Worm (Caenorhabditis elegans) whole organism, midembryonic: ENCODE results near the gene W07E6.5.

Experiments used
- T22C8.4 ChIP-seq: fragments of 200-800 bp; sonication (Bioruptor generic); IDR thresholded peaks from 2 replicates; pipeline ENCODE4 v1.3.6; 2022; ENCODE audit warnings: missing genetic modification characterization, missing compliant biosample characterization
- cog-1 ChIP-seq: sonication (generic microtip); optimal IDR thresholded peaks from 2 replicates; lab custom pipeline; 2016; ENCODE audit warnings: missing genetic modification characterization, missing compliant biosample characterization
- flt-1 ChIP-seq: fragments of 200-800 bp; sonication (Bioruptor generic); IDR thresholded peaks from 2 replicates; pipeline ENCODE4 v1.3.6; 2022; ENCODE audit warnings: missing genetic modification characterization, missing compliant biosample characterization
- klf-2 ChIP-seq: fragments of 200-800 bp; sonication (Bioruptor generic); conservative IDR thresholded peaks from 2 replicates; pipeline ENCODE4 v1.3.6; 2022; ENCODE audit warnings: missing genetic modification reagents, missing genetic modification characterization, missing compliant biosample characterization
- med-1 ChIP-seq: sonication (generic microtip); optimal IDR thresholded peaks from 2 replicates; lab custom pipeline; 2017; ENCODE audit warnings: missing genetic modification characterization, mild to moderate bottlenecking, missing compliant biosample characterization, antibody characterized with exemption, missing genetic modification reagents; ENCODE audit not compliant: insufficient read depth
- ref-1 ChIP-seq: fragments of 200-800 bp; sonication (Bioruptor generic); conservative IDR thresholded peaks from 2 replicates; pipeline ENCODE4 v1.3.6; 2022; ENCODE audit warnings: missing genetic modification reagents, missing genetic modification characterization, missing compliant biosample characterization
- tab-1 ChIP-seq: fragments of 200-800 bp; sonication (Bioruptor generic); IDR thresholded peaks from 2 replicates; pipeline ENCODE4 v1.3.6; 2022; ENCODE audit warnings: missing genetic modification characterization, missing compliant biosample characterization
- ztf-23 ChIP-seq: fragments of 200-800 bp; sonication (Bioruptor generic); IDR thresholded peaks from 2 replicates; pipeline ENCODE4 v1.3.6; 2022; ENCODE audit warnings: missing genetic modification reagents, missing genetic modification characterization, missing compliant biosample characterization
- ztf-29 ChIP-seq: fragments of 200-800 bp; sonication (Bioruptor generic); IDR thresholded peaks from 2 replicates; pipeline ENCODE4 v1.3.6; 2022; ENCODE audit warnings: missing genetic modification reagents, missing genetic modification characterization, missing compliant biosample characterization

W07E6.5 gene

DNA sequence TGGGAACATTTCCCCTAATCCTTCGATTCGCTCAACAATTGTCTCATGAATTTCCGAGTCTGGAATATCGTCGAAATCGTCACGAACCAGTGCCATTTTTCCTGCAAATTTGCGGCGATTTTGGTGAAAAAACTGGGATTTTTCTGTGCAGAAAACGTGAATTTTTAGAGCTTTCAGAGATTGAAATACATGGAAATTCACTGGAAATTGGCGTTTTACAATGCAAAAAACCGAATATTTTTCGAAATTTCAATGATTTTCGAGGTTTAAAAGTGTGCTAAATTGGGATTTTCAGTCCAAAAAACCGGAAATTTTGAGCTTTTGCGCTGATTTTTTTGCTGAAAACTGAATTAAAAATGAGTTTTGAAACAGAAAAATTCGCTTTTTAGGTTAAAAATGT is 2.9 kb upstream of the W07E6.5 start, which contains the start of gene tomm-22:
tomm-22 (minus strand) TSS at position 101 of the 400 bp plus-strand sequence.
- TF ChIP-seq tab-1 (no peak), ztf-29 (no peak), klf-2 (GFP tag; lab: Robert Waterston, UW) (no peak), ref-1 (GFP tag; lab: Robert Waterston, UW) (no peak), flt-1 (no peak)

DNA sequence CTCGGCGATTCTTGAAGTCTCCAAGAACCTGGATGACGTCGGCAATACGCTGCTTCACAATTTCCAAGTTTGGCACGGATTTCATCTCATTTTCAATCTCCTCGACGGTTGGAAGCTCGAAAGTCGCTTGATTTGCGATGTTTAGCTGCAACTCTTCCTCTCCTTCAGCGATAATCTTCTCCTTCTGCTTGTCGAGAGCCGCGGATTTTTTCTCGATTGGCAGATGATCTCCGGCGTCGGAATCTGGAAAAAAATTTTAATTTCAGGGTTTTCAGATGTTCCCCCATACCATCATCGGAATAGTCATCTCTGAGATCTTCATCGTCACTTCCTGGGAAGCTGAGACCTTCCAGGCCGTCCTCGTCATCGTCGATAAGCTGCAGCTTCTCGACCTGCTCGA is 2.0 kb downstream of the W07E6.5 start:
- TF ChIP-seq ztf-23 (GFP tag; lab: Robert Waterston, UW): no peak
- no peak for TF ChIP-seq cog-1 (tag; lab: Kevin White, UChicago)
- TF ChIP-seq tab-1: no peak
- TF ChIP-seq T22C8.4: no peak
- no peak for TF ChIP-seq med-1 (GFP tag; lab: Kevin White, UChicago)
- no peak for TF ChIP-seq ztf-29
- no peak for TF ChIP-seq flt-1
- TF ChIP-seq klf-2 (GFP tag; lab: Robert Waterston, UW): no peak
- TF ChIP-seq ref-1 (GFP tag; lab: Robert Waterston, UW): no peak

DNA sequence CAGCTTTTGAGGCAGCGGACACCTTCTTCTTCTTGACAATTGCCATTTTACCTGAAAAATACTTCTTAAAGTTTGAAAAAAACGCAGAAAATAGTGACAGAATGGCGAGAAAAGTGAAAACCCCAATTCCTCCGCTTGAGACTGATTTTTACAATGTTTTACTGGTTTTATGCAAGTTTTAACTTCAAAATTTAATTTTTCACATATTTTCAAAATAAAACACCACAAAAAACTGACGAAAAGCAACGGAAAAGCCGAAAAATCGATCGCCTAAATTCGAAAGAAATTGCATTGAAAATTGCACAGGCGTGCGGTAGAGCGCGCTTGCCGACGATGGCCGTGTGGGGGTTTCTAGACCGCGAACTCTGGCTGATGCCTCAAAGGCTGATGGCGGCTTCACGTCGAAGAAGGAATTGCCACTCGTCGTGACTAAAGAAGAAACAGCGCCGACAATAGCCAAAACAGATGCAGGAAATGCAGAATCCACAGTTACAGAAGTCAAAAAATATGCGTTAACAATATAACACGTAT is 2.7 kb downstream of the W07E6.5 start, which contains the start of gene nsun-1:
nsun-1 (minus strand) TSS at position 51 of the 531 bp plus-strand sequence.
- no peak for TF ChIP-seq med-1 (GFP tag; lab: Kevin White, UChicago)
- 0 out of 2 replicates have a peak, but pooled peaks have one; percentile 62 for TF ChIP-seq flt-1
- no peak for TF ChIP-seq cog-1 (tag; lab: Kevin White, UChicago)
- TF ChIP-seq T22C8.4: no peak
- no peak for TF ChIP-seq tab-1
- TF ChIP-seq ztf-23 (GFP tag; lab: Robert Waterston, UW): peak; percentile 67; the same call in 1 of the 2 replicates
- no peak for TF ChIP-seq ztf-29
- TF ChIP-seq ref-1 (GFP tag; lab: Robert Waterston, UW): no peak
- TF ChIP-seq klf-2 (GFP tag; lab: Robert Waterston, UW): 0 out of 2 replicates have a peak, but pooled peaks have one; percentile 30

DNA sequence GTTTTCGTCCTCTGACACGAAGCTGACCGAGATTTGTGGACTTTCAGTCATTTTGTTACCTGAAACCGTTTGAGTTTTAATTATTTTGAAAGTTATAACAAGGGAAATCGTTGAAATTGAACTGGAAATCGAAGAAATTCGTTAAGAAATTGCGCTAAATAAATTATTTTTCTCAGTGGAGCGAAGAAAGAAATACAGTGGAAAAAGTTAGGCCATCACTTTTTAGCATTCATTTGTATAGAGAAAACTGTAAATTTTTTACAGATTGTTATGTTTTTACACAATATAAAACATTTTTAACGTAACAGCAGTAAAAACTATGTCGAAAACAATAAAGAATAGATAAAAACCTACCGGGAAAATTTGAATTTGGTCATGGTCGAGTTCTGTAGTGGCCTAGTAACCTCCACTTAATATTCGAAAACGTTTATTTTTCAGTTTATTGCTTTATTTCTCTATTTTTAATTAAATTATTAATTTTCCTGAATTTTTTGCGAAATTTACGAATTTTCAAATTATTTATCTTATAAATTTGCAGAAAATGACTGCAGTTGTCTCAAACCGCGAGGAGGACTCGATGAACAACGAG is 11.1 kb downstream of the W07E6.5 start, which contains the start of the genes gldi-1 and prp-21:
gldi-1 (minus strand) TSS at position 51 of the 589 bp plus-strand sequence.
prp-21 (plus strand) TSS at position 539 of the 589 bp plus-strand sequence.
- TF ChIP-seq ref-1 (GFP tag; lab: Robert Waterston, UW) (no peak), klf-2 (GFP tag; lab: Robert Waterston, UW) (no peak), flt-1 (no peak), cog-1 (tag; lab: Kevin White, UChicago) (no peak), tab-1 (no peak), ztf-29 (no peak), ztf-23 (GFP tag; lab: Robert Waterston, UW) (no peak), T22C8.4 (no peak)

DNA sequence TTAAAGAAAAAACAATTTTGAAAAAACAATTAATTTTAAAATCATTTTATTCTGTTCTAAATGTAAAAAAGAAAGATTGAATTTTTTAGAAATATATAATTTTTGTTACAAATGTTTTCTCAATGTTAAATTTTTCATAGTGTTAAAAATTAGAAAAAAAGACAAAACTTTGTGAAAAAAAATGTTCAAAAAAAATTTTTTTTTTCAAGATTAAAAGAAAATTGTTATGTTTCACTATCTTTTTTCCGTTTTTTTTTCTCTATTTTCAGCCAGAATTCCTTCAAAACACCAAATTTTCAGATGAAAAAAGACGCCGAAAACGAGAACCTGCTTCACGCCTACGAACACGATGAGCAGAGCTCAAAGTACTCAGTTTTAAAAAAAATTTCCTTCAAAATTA is 21.8 kb downstream of the W07E6.5 start, which contains the start of gene sms-5:
sms-5 (plus strand) TSS at position 301 of the 400 bp plus-strand sequence.
- TF ChIP-seq T22C8.4 (no peak), klf-2 (GFP tag; lab: Robert Waterston, UW) (no peak), tab-1 (no peak), med-1 (GFP tag; lab: Kevin White, UChicago) (no peak), cog-1 (tag; lab: Kevin White, UChicago) (no peak), flt-1 (no peak), ztf-23 (GFP tag; lab: Robert Waterston, UW) (no peak), ztf-29 (no peak), ref-1 (GFP tag; lab: Robert Waterston, UW) (no peak)

DNA sequence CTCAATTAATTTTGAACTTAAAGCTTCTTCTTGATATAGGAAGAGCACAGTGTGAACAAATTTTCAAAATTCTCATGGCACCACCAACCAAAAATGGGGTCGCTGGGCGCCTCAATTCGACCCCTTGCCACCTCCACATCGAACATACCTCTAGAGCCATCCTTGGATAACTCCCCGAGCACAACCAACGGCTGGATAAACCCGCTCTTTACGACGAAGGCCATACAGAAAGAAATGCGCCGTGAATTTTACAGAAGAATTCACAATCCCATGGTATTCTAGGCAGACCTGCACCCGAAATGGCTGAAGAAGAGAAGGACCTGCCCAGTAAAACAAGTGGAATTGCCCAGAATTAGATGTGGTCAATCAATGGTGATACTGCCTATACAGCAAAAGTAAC is 29.3 kb downstream of the W07E6.5 start:
- no peak for TF ChIP-seq T22C8.4
- no peak for TF ChIP-seq tab-1
- TF ChIP-seq klf-2 (GFP tag; lab: Robert Waterston, UW): no peak
- TF ChIP-seq flt-1: no peak
- no peak for TF ChIP-seq med-1 (GFP tag; lab: Kevin White, UChicago)
- no peak for TF ChIP-seq ztf-29
- no peak for TF ChIP-seq cog-1 (tag; lab: Kevin White, UChicago)
- TF ChIP-seq ztf-23 (GFP tag; lab: Robert Waterston, UW): no peak

DNA sequence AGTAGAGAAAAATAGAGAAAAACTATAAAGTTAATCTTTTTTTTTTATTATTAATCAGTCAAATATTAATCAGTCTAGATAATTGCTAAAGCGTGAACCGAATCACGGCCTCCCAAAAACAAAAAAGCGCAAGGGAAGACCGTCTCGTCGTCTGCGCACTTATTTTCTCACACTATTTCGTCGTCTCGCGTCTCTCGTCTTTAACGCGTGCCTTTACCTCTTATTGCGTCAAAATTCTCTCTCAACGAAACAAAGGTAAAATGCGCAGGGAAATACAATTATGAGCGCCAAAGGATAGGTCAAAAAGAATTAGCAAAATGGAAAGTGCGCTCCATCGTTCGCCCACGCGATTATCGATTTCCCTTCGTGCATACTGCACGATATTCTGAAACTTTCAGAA is 32.8 kb downstream of the W07E6.5 start:
- TF ChIP-seq flt-1 (0 out of 2 replicates have a peak, but pooled peaks have one; percentile 35), tab-1 (no peak), med-1 (GFP tag; lab: Kevin White, UChicago) (no peak), klf-2 (GFP tag; lab: Robert Waterston, UW) (no peak)

DNA sequence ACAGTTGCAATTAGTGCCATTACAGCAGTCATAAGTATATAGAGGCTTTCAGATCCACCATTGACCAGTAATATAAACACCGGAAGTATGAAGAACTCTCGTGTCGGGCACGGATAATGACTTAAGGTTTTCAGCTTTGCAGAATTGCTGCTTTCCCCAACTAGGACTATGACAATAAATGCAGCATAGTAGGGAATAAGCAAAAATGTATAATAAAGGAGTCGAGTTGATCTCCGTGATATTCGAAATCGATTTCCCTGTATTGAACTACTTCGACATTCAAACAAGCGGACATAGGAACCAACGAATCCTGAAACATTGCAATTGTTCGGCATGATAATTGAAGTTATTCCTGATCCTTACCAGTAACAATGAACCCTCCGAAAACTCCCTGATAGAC is 35.3 kb downstream of the W07E6.5 start:
- TF ChIP-seq klf-2 (GFP tag; lab: Robert Waterston, UW): no peak
- no peak for TF ChIP-seq T22C8.4
- no peak for TF ChIP-seq ref-1 (GFP tag; lab: Robert Waterston, UW)
- TF ChIP-seq flt-1: no peak
- TF ChIP-seq med-1 (GFP tag; lab: Kevin White, UChicago): no peak
- no peak for TF ChIP-seq cog-1 (tag; lab: Kevin White, UChicago)
- TF ChIP-seq tab-1: no peak
- TF ChIP-seq ztf-23 (GFP tag; lab: Robert Waterston, UW): no peak
- TF ChIP-seq ztf-29: no peak

DNA sequence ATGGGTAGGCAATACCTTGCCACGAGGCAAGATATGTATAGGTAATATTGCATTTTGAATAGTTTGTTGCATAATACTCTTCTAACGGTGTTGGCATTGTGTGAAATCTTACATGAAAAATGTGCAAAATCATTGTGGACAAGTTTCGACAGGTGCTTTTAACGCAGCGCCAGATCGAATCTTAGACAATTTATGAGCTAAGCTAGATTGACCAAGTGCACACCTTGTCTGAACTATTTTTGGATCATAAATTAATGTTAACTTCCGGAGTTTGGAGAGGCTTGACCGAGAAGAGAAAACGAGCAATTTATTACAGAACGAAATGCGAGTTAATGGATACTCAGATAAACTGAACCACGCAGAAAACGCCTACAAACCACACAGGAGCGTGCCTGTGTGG is 35.9 kb downstream of the W07E6.5 start, which contains the start of gene srh-105:
srh-105 (minus strand) TSS at position 101 of the 400 bp plus-strand sequence.
- no peak for TF ChIP-seq flt-1
- TF ChIP-seq ztf-29: no peak
- no peak for TF ChIP-seq ztf-23 (GFP tag; lab: Robert Waterston, UW)
- no peak for TF ChIP-seq klf-2 (GFP tag; lab: Robert Waterston, UW)
- TF ChIP-seq cog-1 (tag; lab: Kevin White, UChicago): no peak
- no peak for TF ChIP-seq ref-1 (GFP tag; lab: Robert Waterston, UW)
- no peak for TF ChIP-seq med-1 (GFP tag; lab: Kevin White, UChicago)

DNA sequence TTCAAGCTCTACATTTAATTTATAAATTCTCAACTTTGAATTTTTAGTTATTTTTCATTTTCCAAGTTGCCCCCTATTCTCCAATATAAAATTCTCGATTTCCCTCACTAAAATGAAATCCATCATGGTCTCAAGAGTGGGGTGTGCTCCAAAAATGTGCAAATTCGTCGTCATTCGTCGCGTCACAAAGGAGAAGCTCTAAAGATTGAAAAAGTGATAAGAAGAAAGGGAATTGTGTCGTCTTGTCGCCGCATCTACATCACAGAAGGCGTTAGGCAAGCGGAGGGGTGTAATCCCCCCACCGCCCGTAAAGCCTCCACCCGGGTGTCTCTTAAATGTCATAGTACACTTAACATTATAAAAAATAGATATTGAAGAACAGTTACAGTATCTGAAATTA is 38.7 kb downstream of the W07E6.5 start:
- TF ChIP-seq klf-2 (GFP tag; lab: Robert Waterston, UW) (no peak), ref-1 (GFP tag; lab: Robert Waterston, UW) (no peak), flt-1 (no peak)
